Fruit fly (Drosophila melanogaster): ENCODE data around the gene CG6204.
A peak's percentile ranks its signal among the peaks of the same experiment; 100 is the strongest.

CG6204 gene

DNA sequence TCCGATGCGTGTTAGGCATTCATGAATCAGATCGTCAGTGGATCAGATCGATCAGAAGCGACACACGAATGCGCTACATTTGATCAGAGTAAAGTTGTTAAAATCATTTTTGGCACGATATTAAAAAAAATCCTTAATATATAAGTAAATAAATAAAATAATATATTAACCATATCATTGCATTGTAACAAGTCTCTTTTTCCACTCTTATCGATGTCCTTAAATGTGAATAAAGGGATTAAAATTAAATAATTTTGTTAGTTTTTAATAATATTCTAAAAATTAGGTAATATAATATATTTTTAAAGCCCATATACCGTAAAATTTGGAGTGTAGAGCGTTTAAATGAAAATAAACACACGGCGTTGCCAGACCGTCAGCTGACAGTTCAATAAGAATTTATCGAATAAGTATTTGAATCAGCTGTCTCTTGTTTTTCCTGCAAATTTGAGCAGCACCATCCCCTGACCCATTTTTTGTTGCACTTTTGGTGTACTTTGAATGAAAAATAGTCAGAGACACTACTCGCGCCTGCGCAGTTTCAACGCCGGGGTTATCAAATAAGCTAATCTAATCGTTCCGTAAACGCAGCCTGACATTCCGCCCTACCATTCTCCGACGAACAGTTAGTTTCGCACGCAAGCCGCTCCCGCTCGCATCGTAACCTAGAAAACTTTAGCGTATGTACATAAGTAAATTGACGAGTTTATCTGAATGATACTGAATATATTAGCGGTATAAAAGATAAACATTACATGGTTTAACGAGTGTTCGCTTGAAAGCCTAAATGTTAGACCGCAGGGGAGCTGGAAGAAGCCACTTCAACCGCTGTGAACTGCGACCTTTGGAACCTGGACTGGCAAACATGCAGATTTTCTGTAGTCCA is 41.5 kb upstream of the CG6204 start, which contains the start of the genes p38a and CG6178 (continued):
- TF ChIP-seq wek (GFP tag; optimal IDR thresholded peaks at IDR 0.05), result peak; percentile 56
- TF ChIP-seq Gug (GFP tag; IDR thresholded peaks at IDR 0.05), result peak; percentile 95
- TF ChIP-seq CG1647 (GFP tag; optimal IDR thresholded peaks at IDR 0.05), result peak; percentile 24
- TF ChIP-seq CG15479 (GFP tag; optimal IDR thresholded peaks at IDR 0.05), result peak; percentile 39
- TF ChIP-seq CG3995 (GFP tag; optimal IDR thresholded peaks at IDR 0.05), result peak; percentile 39
- peak; percentile 82 for TF ChIP-seq E2f2 (GFP tag; IDR thresholded peaks at IDR 0.05)
- TF ChIP-seq wdn (GFP tag; IDR thresholded peaks at IDR 0.05), result peak; percentile 95
- peak; percentile 74 for TF ChIP-seq CG10959 (GFP tag; IDR thresholded peaks at IDR 0.05)
- no peak for TF ChIP-seq ERR (GFP tag; optimal IDR thresholded peaks at IDR 0.05)
- no peak for TF ChIP-seq CG12236 (GFP tag; optimal IDR thresholded peaks at IDR 0.05)
- TF ChIP-seq ap (GFP tag; IDR thresholded peaks at IDR 0.05), result peak; percentile 95
- peak; percentile 96 for TF ChIP-seq sob (GFP tag; IDR thresholded peaks at IDR 0.05)
- TF ChIP-seq ind (GFP tag; optimal IDR thresholded peaks at IDR 0.05), result peak; percentile 96
- TF ChIP-seq CG2712 (tag; optimal IDR thresholded peaks at IDR 0.05), result peak; percentile 99
- TF ChIP-seq oc (tag; optimal IDR thresholded peaks at IDR 0.05), result peak; percentile 95
- TF ChIP-seq Awh (GFP tag; IDR thresholded peaks at IDR 0.05), result peak; percentile 96
- TF ChIP-seq CG14050 (GFP tag; IDR thresholded peaks at IDR 0.05), result peak; percentile 96
- peak; percentile 98 for TF ChIP-seq CG6689 (GFP tag; IDR thresholded peaks at IDR 0.05)
- peak; percentile 96 for TF ChIP-seq CG11456 (GFP tag; IDR thresholded peaks at IDR 0.05)
- peak; percentile 51 to 94 for TF ChIP-seq dpn (GFP tag; optimal IDR thresholded peaks at IDR 0.05)
- peak; percentile 92 for TF ChIP-seq kah (GFP tag; optimal IDR thresholded peaks at IDR 0.05)
- TF ChIP-seq CG17802 (tag; optimal IDR thresholded peaks at IDR 0.05), result peak; percentile 76
- TF ChIP-seq Adf1 (GFP tag; IDR thresholded peaks at IDR 0.05), result peak; percentile 81
- no peak for TF ChIP-seq pros (GFP tag; optimal IDR thresholded peaks at IDR 0.05)
- TF ChIP-seq CG10543 (GFP tag; optimal IDR thresholded peaks at IDR 0.05), result peak; percentile 96
- TF ChIP-seq Lhr (GFP tag; optimal IDR thresholded peaks at IDR 0.05), result peak; percentile 46
- TF ChIP-seq br (optimal IDR thresholded peaks at IDR 0.05), result no peak
- peak; percentile 96 for TF ChIP-seq klu (GFP tag; IDR thresholded peaks at IDR 0.05)
- TF ChIP-seq CG10431 (GFP tag; optimal IDR thresholded peaks at IDR 0.05), result peak; percentile 83
- peak; percentile 88 for TF ChIP-seq CG8281 (tag; optimal IDR thresholded peaks at IDR 0.05)
- TF ChIP-seq tap (tag; optimal IDR thresholded peaks at IDR 0.05), result peak; percentile 96
- TF ChIP-seq pzg (GFP tag; optimal IDR thresholded peaks at IDR 0.05), result peak; percentile 52
- peak; percentile 97 for TF ChIP-seq vvl (GFP tag; IDR thresholded peaks at IDR 0.05)
- TF ChIP-seq Ets97D (GFP tag; optimal IDR thresholded peaks at IDR 0.05), result peak; percentile 50
- peak; percentile 97 for TF ChIP-seq CG9932 (GFP tag; IDR thresholded peaks at IDR 0.05)
- peak; percentile 92 for TF ChIP-seq tio (GFP tag; optimal IDR thresholded peaks at IDR 0.05)
- peak; percentile 93 for TF ChIP-seq gsb (GFP tag; IDR thresholded peaks at IDR 0.05)
- peak; percentile 46 for TF ChIP-seq chn (GFP tag; optimal IDR thresholded peaks at IDR 0.05)
- peak; percentile 96 for TF ChIP-seq CG4730 (GFP tag; IDR thresholded peaks at IDR 0.05)
- TF ChIP-seq Gsc (GFP tag; IDR thresholded peaks at IDR 0.05), result no peak; the same call in 1 of the 2 replicates
- peak; percentile 45 for TF ChIP-seq CG10565 (GFP tag; optimal IDR thresholded peaks at IDR 0.05)
- TF ChIP-seq mam (GFP tag; optimal IDR thresholded peaks at IDR 0.05), result peak; percentile 72
- TF ChIP-seq sqz (GFP tag; optimal IDR thresholded peaks at IDR 0.05), result peak; percentile 91
- TF ChIP-seq jumu (GFP tag; optimal IDR thresholded peaks at IDR 0.05), result peak; percentile 45
- peak; percentile 94 for TF ChIP-seq CG5953 (GFP tag; IDR thresholded peaks at IDR 0.05)
- peak; percentile 96 for TF ChIP-seq CG6854 (GFP tag; optimal IDR thresholded peaks at IDR 0.05)
- TF ChIP-seq grn (GFP tag; optimal IDR thresholded peaks at IDR 0.05), result peak; percentile 84
- peak; percentile 95 for TF ChIP-seq B-H1 (GFP tag; IDR thresholded peaks at IDR 0.05)
- no peak for TF ChIP-seq CG1792 (GFP tag; optimal IDR thresholded peaks at IDR 0.05)
- peak; percentile 71 for TF ChIP-seq CG3838 (GFP tag; optimal IDR thresholded peaks at IDR 0.05)
- peak; percentile 97 for TF ChIP-seq al (GFP tag; IDR thresholded peaks at IDR 0.05)
